Fruit fly (Drosophila melanogaster): ENCODE measurements around the gene Pdp1.

The Pdp1 gene

DNA sequence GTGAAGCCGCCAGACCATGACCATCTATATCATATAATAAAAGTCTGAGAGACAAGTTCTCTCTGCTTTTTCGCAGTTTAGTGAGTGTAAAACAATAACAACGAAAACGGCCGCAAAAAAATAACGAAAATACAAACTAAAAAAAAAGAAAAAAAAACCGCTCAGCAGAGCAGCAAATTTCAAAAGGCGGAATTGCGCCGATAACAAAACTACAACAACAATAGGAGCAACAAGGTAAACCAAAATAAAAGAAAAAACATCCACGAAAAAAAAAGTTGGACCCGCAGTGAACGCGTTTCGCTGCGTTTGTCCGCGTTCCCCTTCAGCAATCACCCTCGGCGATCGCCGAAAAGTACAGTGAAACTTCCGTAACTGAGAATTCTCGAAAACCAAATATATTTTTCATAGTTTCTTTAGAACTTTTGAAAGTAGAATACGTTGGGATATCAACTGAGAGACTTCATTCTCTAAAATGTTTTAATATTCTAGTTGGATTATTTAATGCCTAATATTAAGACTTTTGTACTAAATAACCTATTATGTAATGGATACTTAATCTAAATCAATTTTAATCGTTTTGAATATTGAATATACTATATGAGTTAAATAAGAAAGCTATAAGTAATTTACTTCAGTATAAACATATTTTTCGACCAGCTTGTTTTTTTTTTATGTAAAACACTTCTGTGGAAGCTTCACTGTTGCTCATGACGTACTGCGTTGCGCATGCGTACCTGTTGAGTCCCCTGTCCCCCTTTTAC, 8.6 kb upstream of the Pdp1 start (continued):
- TF ChIP-seq CG7987 (GFP tag; optimal IDR thresholded peaks at IDR 0.05) = no peak
- TF ChIP-seq D (optimal IDR thresholded peaks at IDR 0.05) = no peak
- TF ChIP-seq D (GFP tag; optimal IDR thresholded peaks at IDR 0.05) = peak; percentile 42
- no peak for TF ChIP-seq ems (GFP tag; optimal IDR thresholded peaks at IDR 0.05)
- TF ChIP-seq CG10267 (tag; optimal IDR thresholded peaks at IDR 0.05) = peak; percentile 64
- TF ChIP-seq Dll (GFP tag; IDR thresholded peaks at IDR 0.05; ENCODE audit: partially characterized antibody) = no peak
- TF ChIP-seq Dek (tag; optimal IDR thresholded peaks at IDR 0.05) = no peak
- TF ChIP-seq sug (tag; optimal IDR thresholded peaks at IDR 0.05) = no peak
- TF ChIP-seq Fer2 (tag; optimal IDR thresholded peaks at IDR 0.05) = no peak
- TF ChIP-seq Lpt (GFP tag; optimal IDR thresholded peaks at IDR 0.05) = no peak
- TF ChIP-seq Atf-2 (GFP tag; optimal IDR thresholded peaks at IDR 0.05) = peak; percentile 15
- TF ChIP-seq bab2 (GFP tag; optimal IDR thresholded peaks at IDR 0.05) = no peak
- TF ChIP-seq CG6654 (GFP tag; optimal IDR thresholded peaks at IDR 0.05) = no peak
- peak; percentile 65 for TF ChIP-seq gem (tag; optimal IDR thresholded peaks at IDR 0.05)
- peak; percentile 72 for TF ChIP-seq CG14710 (tag; optimal IDR thresholded peaks at IDR 0.05)
- no peak for TF ChIP-seq toy (GFP tag; IDR thresholded peaks at IDR 0.05)
- no peak for TF ChIP-seq Doc2 (GFP tag; IDR thresholded peaks at IDR 0.05)
- no peak for TF ChIP-seq oc (tag; optimal IDR thresholded peaks at IDR 0.05)
- TF ChIP-seq YL-1 (GFP tag; optimal IDR thresholded peaks at IDR 0.05) = no peak
- no peak for TF ChIP-seq CkIIα-i1 (GFP tag; IDR thresholded peaks at IDR 0.05)
- TF ChIP-seq H2.0 (GFP tag; IDR thresholded peaks at IDR 0.05) = no peak; the same call in 1 of the 2 replicates
- no peak for TF ChIP-seq CG10147 (GFP tag; optimal IDR thresholded peaks at IDR 0.05)
- TF ChIP-seq slbo (GFP tag; IDR thresholded peaks at IDR 0.05) = peak; percentile 55
- TF ChIP-seq PHDP (tag; optimal IDR thresholded peaks at IDR 0.05) = peak; percentile 39
- no peak for TF ChIP-seq dm (GFP tag; optimal IDR thresholded peaks at IDR 0.05)
- TF ChIP-seq CG16815 (GFP tag; optimal IDR thresholded peaks at IDR 0.05) = peak; percentile 69
- peak; percentile 64 for TF ChIP-seq CG7839 (tag; optimal IDR thresholded peaks at IDR 0.05)
- no peak for TF ChIP-seq Side (GFP tag; optimal IDR thresholded peaks at IDR 0.05)
- peak; percentile 40 for TF ChIP-seq CG5180 (GFP tag; optimal IDR thresholded peaks at IDR 0.05)
- TF ChIP-seq tna (GFP tag; IDR thresholded peaks at IDR 0.05; ENCODE audit: partially characterized antibody) = no peak
- TF ChIP-seq D19B (GFP tag; optimal IDR thresholded peaks at IDR 0.05) = no peak
- TF ChIP-seq Hr51 (GFP tag; optimal IDR thresholded peaks at IDR 0.05) = peak; percentile 16 to 58
- TF ChIP-seq CG17912 (GFP tag; optimal IDR thresholded peaks at IDR 0.05) = no peak
- TF ChIP-seq h (optimal IDR thresholded peaks at IDR 0.05) = no peak
- 0 out of 3 replicates have a peak, but pooled peaks have one; percentile 16 for TF ChIP-seq B-H1 (GFP tag; IDR thresholded peaks at IDR 0.05)
- peak; percentile 54 for TF ChIP-seq CG4424 (GFP tag; optimal IDR thresholded peaks at IDR 0.05)
- TF ChIP-seq CG7745 (tag; optimal IDR thresholded peaks at IDR 0.05) = no peak
- no peak for TF ChIP-seq CG7963 (GFP tag; IDR thresholded peaks at IDR 0.05; ENCODE audit: partially characterized antibody)
- TF ChIP-seq Oaz (GFP tag; IDR thresholded peaks at IDR 0.05) = no peak
- TF ChIP-seq dmrt99B (tag; optimal IDR thresholded peaks at IDR 0.05) = peak; percentile 70
- no peak for TF ChIP-seq CG12744 (GFP tag; optimal IDR thresholded peaks at IDR 0.05)
- TF ChIP-seq abd-A (tag; optimal IDR thresholded peaks at IDR 0.05) = no peak
- peak; percentile 57 for TF ChIP-seq Xrp1 (GFP tag; IDR thresholded peaks at IDR 0.05)
- no peak for TF ChIP-seq CG43689 (GFP tag; IDR thresholded peaks at IDR 0.05)
- TF ChIP-seq az2 (GFP tag; optimal IDR thresholded peaks at IDR 0.05) = peak; percentile 65
- TF ChIP-seq CG1603 (tag; optimal IDR thresholded peaks at IDR 0.05) = no peak
- TF ChIP-seq CG17186 (GFP tag; optimal IDR thresholded peaks at IDR 0.05) = no peak
- TF ChIP-seq CG42726 (GFP tag; IDR thresholded peaks at IDR 0.05; ENCODE audit: partially characterized antibody) = no peak
- no peak for TF ChIP-seq caup (GFP tag; optimal IDR thresholded peaks at IDR 0.05; ENCODE audit: severe bottlenecking)
